Worm (Caenorhabditis elegans) whole organism, L4 larva: ENCODE measurements around the gene R04B5.6.

ENCODE experiments used
- D1046.2 ChIP-seq: fragments of 200-800 bp; sonication (Bioruptor generic); IDR thresholded peaks from 2 replicates; pipeline ENCODE4 v1.3.6; 2022; ENCODE audit warnings: missing genetic modification characterization, missing compliant biosample characterization
- F49E8.2 ChIP-seq: sonication (generic microtip); optimal IDR thresholded peaks from 2 replicates; lab custom pipeline; 2016; ENCODE audit warnings: missing compliant biosample characterization, mild to moderate bottlenecking, missing genetic modification characterization, borderline replicate concordance
- lin-39 ChIP-seq: fragments of 150-350 bp; optimal IDR thresholded peaks from 2 replicates; lab custom pipeline; 2014; ENCODE audit warnings: missing biosample characterization, missing genetic modification reagents, missing genetic modification characterization
- php-3 ChIP-seq: fragments of 200-800 bp; sonication (Bioruptor generic); IDR thresholded peaks from 2 replicates; pipeline ENCODE4 v1.3.6; 2022; ENCODE audit warnings: missing genetic modification reagents, missing genetic modification characterization, missing compliant biosample characterization
- saeg-2 ChIP-seq: fragments of 200-800 bp; sonication (Bioruptor generic); IDR thresholded peaks from 2 replicates; pipeline ENCODE4 v1.3.6; 2022; ENCODE audit warnings: missing genetic modification reagents, missing genetic modification characterization, missing compliant biosample characterization
- zip-11 ChIP-seq: fragments of 200-800 bp; sonication (Bioruptor generic); IDR thresholded peaks from 2 replicates; pipeline ENCODE4 v1.3.6; 2022; ENCODE audit warnings: missing genetic modification characterization, missing compliant biosample characterization

ce11 chrV:10039837-10040236, 45.1 kb upstream of the R04B5.6 start:
- no peak for TF ChIP-seq php-3 (GFP tag; lab: Robert Waterston, UW)
- TF ChIP-seq zip-11 (GFP tag; lab: Robert Waterston, UW): no peak
- no peak for TF ChIP-seq D1046.2 (GFP tag; lab: Robert Waterston, UW)
- no peak for TF ChIP-seq lin-39 (tag; lab: Kevin White, UChicago)
- no peak for TF ChIP-seq saeg-2 (GFP tag; lab: Robert Waterston, UW)
- no peak for TF ChIP-seq F49E8.2 (tag; lab: Kevin White, UChicago)
